Fruit fly (Drosophila melanogaster): Measurements from ENCODE around the gene CG12877.
A peak's percentile ranks its signal among the peaks of the same experiment; 100 is the strongest.

CG12877 gene

dm6 chr3R:27677174-27677726 lies 29.6 kb upstream of the CG12877 start, which contains the start of gene Hsdl2 (continued):
- no peak for TF ChIP-seq Xrp1 (GFP tag; IDR thresholded peaks at IDR 0.05)
- peak; percentile 37 for TF ChIP-seq CG30403 (GFP tag; optimal IDR thresholded peaks at IDR 0.05)
- TF ChIP-seq CG17802 (tag; optimal IDR thresholded peaks at IDR 0.05), result no peak
- peak; percentile 53 for TF ChIP-seq pita (GFP tag; optimal IDR thresholded peaks at IDR 0.05)
- TF ChIP-seq bowl (GFP tag; IDR thresholded peaks at IDR 0.05), result no peak
- no peak for TF ChIP-seq Lim3 (GFP tag; IDR thresholded peaks at IDR 0.05)
- peak in 1 of 2 experiments; percentile 1 for TF ChIP-seq chif (GFP tag; optimal IDR thresholded peaks at IDR 0.05)
- TF ChIP-seq disco-r (GFP tag; optimal IDR thresholded peaks at IDR 0.05), result no peak
- peak; percentile 39; the same call in 1 of the 2 replicates for TF ChIP-seq CG6272 (GFP tag; IDR thresholded peaks at IDR 0.05)
- 0 out of 3 replicates have a peak, but pooled peaks have one; percentile 45 for TF ChIP-seq CG11456 (GFP tag; IDR thresholded peaks at IDR 0.05)
- no peak for TF ChIP-seq CG1832 (GFP tag; optimal IDR thresholded peaks at IDR 0.05)
- no peak for TF ChIP-seq twi (tag; optimal IDR thresholded peaks at IDR 0.05)
- 0 out of 2 replicates have a peak, but pooled peaks have one; percentile 60 for TF ChIP-seq CG11085 (GFP tag; IDR thresholded peaks at IDR 0.05)
- no peak for TF ChIP-seq CG12299 (tag; optimal IDR thresholded peaks at IDR 0.05)
- peak; percentile 48; the same call in 2 of the 3 replicates for TF ChIP-seq tgo (GFP tag; IDR thresholded peaks at IDR 0.05)
- TF ChIP-seq CG8290 (GFP tag; optimal IDR thresholded peaks at IDR 0.05), result no peak
- no peak for TF ChIP-seq CG8290 (tag; optimal IDR thresholded peaks at IDR 0.05)
- no peak; the same call in 1 of the 2 replicates for TF ChIP-seq inv (GFP tag; IDR thresholded peaks at IDR 0.05; ENCODE audit: partially characterized antibody)
- TF ChIP-seq CG10274 (GFP tag; optimal IDR thresholded peaks at IDR 0.05), result no peak
- no peak for TF ChIP-seq Fer1 (GFP tag; optimal IDR thresholded peaks at IDR 0.05)
- TF ChIP-seq CG6654 (GFP tag; optimal IDR thresholded peaks at IDR 0.05), result no peak
- TF ChIP-seq CG10431 (GFP tag; optimal IDR thresholded peaks at IDR 0.05), result no peak
- peak; percentile 76 for TF ChIP-seq CG2120 (GFP tag; optimal IDR thresholded peaks at IDR 0.05)
- TF ChIP-seq tap (tag; optimal IDR thresholded peaks at IDR 0.05), result no peak
- peak; percentile 75 for TF ChIP-seq row (GFP tag; IDR thresholded peaks at IDR 0.05)
- no peak for TF ChIP-seq ap (GFP tag; IDR thresholded peaks at IDR 0.05)
- TF ChIP-seq bbx (GFP tag; IDR thresholded peaks at IDR 0.05; ENCODE audit: partially characterized antibody), result peak; percentile 52
- TF ChIP-seq CG14667 (GFP tag; IDR thresholded peaks at IDR 0.05), result peak; percentile 21; the same call in 1 of the 2 replicates
- peak; percentile 89 for TF ChIP-seq Sin3A (optimal IDR thresholded peaks at IDR 0.05)
- TF ChIP-seq CG3847 (GFP tag; IDR thresholded peaks at IDR 0.05), result peak; percentile 77
- peak; percentile 71 for TF ChIP-seq pzg (GFP tag; optimal IDR thresholded peaks at IDR 0.05)
- TF ChIP-seq CG17186 (GFP tag; optimal IDR thresholded peaks at IDR 0.05), result peak; percentile 37
- TF ChIP-seq CG3995 (GFP tag; optimal IDR thresholded peaks at IDR 0.05), result peak; percentile 67
- peak; percentile 4 for TF ChIP-seq CG8944 (GFP tag; optimal IDR thresholded peaks at IDR 0.05)
- TF ChIP-seq CG12155 (GFP tag; optimal IDR thresholded peaks at IDR 0.05), result no peak
- no peak for TF ChIP-seq dmrt99B (tag; optimal IDR thresholded peaks at IDR 0.05)
- TF ChIP-seq slbo (GFP tag; IDR thresholded peaks at IDR 0.05), result peak; percentile 55
- TF ChIP-seq CG6175 (GFP tag; IDR thresholded peaks at IDR 0.05), result no peak
- no peak for TF ChIP-seq MTF-1 (GFP tag; optimal IDR thresholded peaks at IDR 0.05; ENCODE audit: borderline replicate concordance)
- TF ChIP-seq unc-4 (GFP tag; IDR thresholded peaks at IDR 0.05; ENCODE audit: partially characterized antibody), result peak; percentile 62
- TF ChIP-seq CG1602 (GFP tag; optimal IDR thresholded peaks at IDR 0.05), result peak; percentile 0
- peak; percentile 6 for TF ChIP-seq CG16863 (GFP tag; optimal IDR thresholded peaks at IDR 0.05)
- TF ChIP-seq CG2202 (tag; optimal IDR thresholded peaks at IDR 0.05), result no peak
- TF ChIP-seq CG30020 (tag; optimal IDR thresholded peaks at IDR 0.05), result no peak
- no peak for TF ChIP-seq Stat92E (GFP tag; optimal IDR thresholded peaks at IDR 0.05)
- TF ChIP-seq sna (GFP tag; IDR thresholded peaks at IDR 0.05; ENCODE audit: partially characterized antibody), result peak; percentile 68
- TF ChIP-seq chinmo (GFP tag; IDR thresholded peaks at IDR 0.05; ENCODE audit: partially characterized antibody), result no peak
- no peak for TF ChIP-seq zen2 (GFP tag; IDR thresholded peaks at IDR 0.05; ENCODE audit: partially characterized antibody)
- TF ChIP-seq CG14441 (GFP tag; IDR thresholded peaks at IDR 0.05), result no peak
- no peak for TF ChIP-seq HHEX (GFP tag; optimal IDR thresholded peaks at IDR 0.05)
- TF ChIP-seq B-H1 (GFP tag; IDR thresholded peaks at IDR 0.05), result no peak

All from whole organism, embryonic.